Fruit fly (Drosophila melanogaster) whole organism, embryonic: ENCODE results near the gene teq.

Experiments
- Abd-B ChIP-seq: fragments of 200-800 bp; sonication (Bioruptor generic); optimal IDR thresholded peaks from 2 replicates; lab custom pipeline; 2018; ENCODE audit warnings: missing biosample characterization, mild to moderate bottlenecking, missing genetic modification characterization, moderate library complexity
- Atf3 ChIP-seq: fragments of 200-800 bp; sonication (Bioruptor generic); optimal IDR thresholded peaks from 3 replicates; lab custom pipeline; 2016; ENCODE audit warnings: missing biosample characterization, missing genetic modification characterization
- CG10959 ChIP-seq: fragments of 200-800 bp; sonication (Bioruptor generic); IDR thresholded peaks from 2 replicates; pipeline ENCODE4 v1.3.6; 2022; ENCODE audit warnings: missing biosample characterization, missing genetic modification characterization
- CG11456 ChIP-seq: fragments of 200-800 bp; sonication (Bioruptor generic); IDR thresholded peaks from 3 replicates; pipeline ENCODE4 v1.3.6; 2022; ENCODE audit warnings: missing biosample characterization, missing genetic modification characterization
- CG11695 ChIP-seq: fragments of 200-800 bp; sonication (Bioruptor generic); IDR thresholded peaks from 3 replicates; pipeline ENCODE4 v1.3.6; 2022; ENCODE audit warnings: missing biosample characterization, missing genetic modification characterization
- CG12071 ChIP-seq: fragments of 200-800 bp; sonication (Bioruptor generic); optimal IDR thresholded peaks from 3 replicates; lab custom pipeline; 2018; ENCODE audit warnings: missing biosample characterization, mild to moderate bottlenecking, missing genetic modification characterization
- CG13296 ChIP-seq: fragments of 200-800 bp; sonication (Bioruptor generic); optimal IDR thresholded peaks from 3 replicates; lab custom pipeline; 2018; ENCODE audit warnings: missing biosample characterization, mild to moderate bottlenecking, missing genetic modification characterization
- CG13424 ChIP-seq: fragments of 200-800 bp; sonication (Bioruptor generic); optimal IDR thresholded peaks from 2 replicates; lab custom pipeline; 2019; ENCODE audit warnings: missing biosample characterization, mild to moderate bottlenecking, missing genetic modification characterization, moderate library complexity
- CG14441 ChIP-seq: fragments of 200-800 bp; sonication (Bioruptor generic); IDR thresholded peaks from 2 replicates; pipeline ENCODE4 v1.3.6; 2022; ENCODE audit warnings: missing biosample characterization, missing genetic modification characterization
- CG15073 ChIP-seq: fragments of 200-800 bp; sonication (Bioruptor generic); optimal IDR thresholded peaks from 2 replicates; lab custom pipeline; 2016; ENCODE audit warnings: missing biosample characterization, missing genetic modification characterization
- CG15696 ChIP-seq: fragments of 200-800 bp; sonication (Bioruptor generic); optimal IDR thresholded peaks from 2 replicates; lab custom pipeline; 2019; ENCODE audit warnings: missing biosample characterization, mild to moderate bottlenecking, missing genetic modification characterization, moderate library complexity
- CG17186 ChIP-seq: fragments of 200-800 bp; sonication (Bioruptor generic); optimal IDR thresholded peaks from 3 replicates; lab custom pipeline; 2017; ENCODE audit warnings: missing biosample characterization, missing genetic modification reagents, missing genetic modification characterization
- CG17328 ChIP-seq: fragments of 200-800 bp; sonication (Bioruptor generic); IDR thresholded peaks from 2 replicates; pipeline ENCODE4 v1.3.6; 2022; ENCODE audit warnings: missing biosample characterization, missing genetic modification characterization
- CG18599 ChIP-seq: fragments of 200-800 bp; sonication (Bioruptor generic); optimal IDR thresholded peaks from 3 replicates; lab custom pipeline; 2017; ENCODE audit warnings: missing biosample characterization, missing genetic modification characterization, mild to moderate bottlenecking, moderate library complexity, missing genetic modification reagents
- CG2889 ChIP-seq: fragments of 200-800 bp; sonication (Bioruptor generic); IDR thresholded peaks from 3 replicates; pipeline ENCODE4 v1.3.6; 2022; ENCODE audit warnings: missing biosample characterization, missing genetic modification characterization
- CG3847 ChIP-seq: fragments of 200-800 bp; sonication (Bioruptor generic); IDR thresholded peaks from 2 replicates; pipeline ENCODE4 v1.3.6; 2022; ENCODE audit warnings: missing biosample characterization, missing genetic modification characterization
- CG43689 ChIP-seq: fragments of 200-800 bp; sonication (Bioruptor generic); IDR thresholded peaks from 2 replicates; pipeline ENCODE4 v1.3.6; 2022; ENCODE audit warnings: missing biosample characterization, missing genetic modification characterization
- CG8089 ChIP-seq: fragments of 200-800 bp; sonication (Bioruptor generic); optimal IDR thresholded peaks from 3 replicates; lab custom pipeline; 2016; ENCODE audit warnings: missing biosample characterization, missing genetic modification characterization
- CG8478 ChIP-seq: fragments of >200 bp; optimal IDR thresholded peaks from 2 replicates; lab custom pipeline; 2018
- CG8924 ChIP-seq: fragments of 200-800 bp; optimal IDR thresholded peaks from 3 replicates; lab custom pipeline; 2019; ENCODE audit warnings: missing biosample characterization, mild to moderate bottlenecking, missing genetic modification characterization, moderate library complexity
- CG8944 ChIP-seq: fragments of 200-800 bp; sonication (Bioruptor generic); optimal IDR thresholded peaks from 3 replicates; lab custom pipeline; 2016; ENCODE audit warnings: missing biosample characterization, missing genetic modification characterization
- CTCF ChIP-seq: fragments of 200-800 bp; sonication (Bioruptor generic); optimal IDR thresholded peaks from 2 replicates; lab custom pipeline; 2017; ENCODE audit warnings: missing biosample characterization, mild to moderate bottlenecking, missing genetic modification characterization, moderate library complexity
- D19A ChIP-seq: fragments of 200-800 bp; optimal IDR thresholded peaks from 3 replicates; lab custom pipeline; 2019; ENCODE audit warnings: missing biosample characterization, mild to moderate bottlenecking, missing genetic modification characterization, moderate library complexity
- Deaf1 ChIP-seq: fragments of 200-800 bp; optimal IDR thresholded peaks from 3 replicates; lab custom pipeline; 2019; ENCODE audit warnings: missing biosample characterization, mild to moderate bottlenecking, missing genetic modification characterization, moderate library complexity
- GATAe ChIP-seq: fragments of 200-800 bp; sonication (Bioruptor generic); conservative IDR thresholded peaks from 2 replicates; pipeline ENCODE4 v1.3.6; 2022; ENCODE audit warnings: missing biosample characterization, missing genetic modification characterization
- MTF-1 ChIP-seq: fragments of 200-800 bp; sonication (Bioruptor generic); optimal IDR thresholded peaks from 2 replicates; lab custom pipeline; 2018; ENCODE audit warnings: missing biosample characterization, mild to moderate bottlenecking, missing genetic modification characterization, borderline replicate concordance
- Myb ChIP-seq: fragments of 200-800 bp; sonication (Bioruptor generic); optimal IDR thresholded peaks from 2 replicates; lab custom pipeline; 2016; ENCODE audit warnings: missing biosample characterization, missing genetic modification characterization
- NC2β ChIP-seq: fragments of 200-800 bp; sonication (Bioruptor generic); optimal IDR thresholded peaks from 2 replicates; lab custom pipeline; 2016; ENCODE audit warnings: missing biosample characterization, missing genetic modification characterization
- crol ChIP-seq: fragments of 200-800 bp; sonication (Bioruptor generic); IDR thresholded peaks from 2 replicates; pipeline ENCODE4 v1.3.6; 2022; ENCODE audit warnings: missing biosample characterization, missing genetic modification characterization
- dan ChIP-seq: fragments of 200-800 bp; sonication (Bioruptor generic); IDR thresholded peaks from 2 replicates; pipeline ENCODE4 v1.3.6; 2022; ENCODE audit warnings: missing biosample characterization, missing genetic modification characterization
- dati ChIP-seq: fragments of 200-800 bp; sonication (Bioruptor generic); IDR thresholded peaks from 2 replicates; pipeline ENCODE4 v1.3.6; 2022; ENCODE audit warnings: missing biosample characterization, missing genetic modification characterization
- fd96Cb ChIP-seq: fragments of 200-800 bp; sonication (Bioruptor generic); optimal IDR thresholded peaks from 2 replicates; lab custom pipeline; 2018; ENCODE audit warnings: missing biosample characterization, mild to moderate bottlenecking, missing genetic modification characterization, moderate library complexity
- gcm ChIP-seq: fragments of 200-800 bp; sonication (Bioruptor generic); optimal IDR thresholded peaks from 2 replicates; lab custom pipeline; 2019; ENCODE audit warnings: missing biosample characterization, mild to moderate bottlenecking, missing genetic modification characterization, moderate library complexity
- grn ChIP-seq: fragments of 200-800 bp; sonication (Bioruptor generic); optimal IDR thresholded peaks from 3 replicates; lab custom pipeline; 2017; ENCODE audit warnings: missing biosample characterization, missing genetic modification characterization
- hkb ChIP-seq, 2 experiments: fragments of 200-800 bp in 1 of 2; fragments of >200 bp in 1 of 2; sonication (Bioruptor generic) in 1 of 2; IDR thresholded peaks in 1 of 2; optimal IDR thresholded peaks in 1 of 2; 2 replicates each; pipeline versions ENCODE4 v1.3.6 to Lab custom; 2017 to 2022; ENCODE audit warnings: missing biosample characterization in 1 of 2, missing genetic modification characterization in 1 of 2
- lov ChIP-seq, 2 experiments: fragments of 200-800 bp in 1 of 2; fragments of >200 bp in 1 of 2; sonication (Bioruptor generic) in 1 of 2; IDR thresholded peaks in 1 of 2; optimal IDR thresholded peaks in 1 of 2; 2 replicates in 1 of 2; 3 replicates in 1 of 2; pipeline versions ENCODE4 v1.3.6 to Lab custom; 2017 to 2022; ENCODE audit warnings: missing biosample characterization in 1 of 2, missing genetic modification characterization in 1 of 2
- mam ChIP-seq: fragments of 200-800 bp; sonication (Bioruptor generic); optimal IDR thresholded peaks from 3 replicates; lab custom pipeline; 2016; ENCODE audit warnings: missing biosample characterization, missing genetic modification characterization
- mirr ChIP-seq: fragments of 200-800 bp; sonication (Bioruptor generic); optimal IDR thresholded peaks from 3 replicates; lab custom pipeline; 2018; ENCODE audit warnings: missing biosample characterization, mild to moderate bottlenecking, missing genetic modification characterization
- nmo ChIP-seq: fragments of 200-800 bp; sonication (Bioruptor generic); optimal IDR thresholded peaks from 2 replicates; lab custom pipeline; 2018; ENCODE audit warnings: missing biosample characterization, mild to moderate bottlenecking, missing genetic modification characterization, moderate library complexity
- pho ChIP-seq: fragments of 200-800 bp; sonication (Bioruptor generic); optimal IDR thresholded peaks from 2 replicates; lab custom pipeline; 2016; ENCODE audit warnings: missing biosample characterization, missing genetic modification characterization
- seq ChIP-seq: fragments of 200-800 bp; sonication (Bioruptor generic); IDR thresholded peaks from 2 replicates; pipeline ENCODE4 v1.3.6; 2022; ENCODE audit warnings: missing biosample characterization, missing genetic modification characterization
- slou ChIP-seq: fragments of 200-800 bp; sonication (Bioruptor generic); optimal IDR thresholded peaks from 3 replicates; lab custom pipeline; 2016; ENCODE audit warnings: missing biosample characterization, missing genetic modification characterization
- sqz ChIP-seq: fragments of 200-800 bp; sonication (Bioruptor generic); optimal IDR thresholded peaks from 3 replicates; lab custom pipeline; 2018; ENCODE audit warnings: missing biosample characterization, mild to moderate bottlenecking, missing genetic modification characterization
- stc ChIP-seq: fragments of 200-800 bp; sonication (Bioruptor generic); IDR thresholded peaks from 2 replicates; pipeline ENCODE4 v1.3.6; 2022; ENCODE audit warnings: missing biosample characterization, missing genetic modification characterization
- sug ChIP-seq: fragments of 200-800 bp; optimal IDR thresholded peaks from 2 replicates; lab custom pipeline; 2019; ENCODE audit warnings: missing biosample characterization, mild to moderate bottlenecking, missing genetic modification characterization, moderate library complexity
- trem ChIP-seq: fragments of 200-800 bp; optimal IDR thresholded peaks from 3 replicates; lab custom pipeline; 2019; ENCODE audit warnings: missing biosample characterization, mild to moderate bottlenecking, missing genetic modification characterization, moderate library complexity
- tx ChIP-seq: fragments of 200-800 bp; sonication (Bioruptor generic); optimal IDR thresholded peaks from 2 replicates; lab custom pipeline; 2016; ENCODE audit warnings: missing biosample characterization, missing genetic modification characterization
- usp ChIP-seq: fragments of >200 bp; optimal IDR thresholded peaks from 2 replicates; lab custom pipeline; 2017; ENCODE audit warnings: missing biosample characterization, missing genetic modification characterization
- vfl ChIP-seq: fragments of 200-800 bp; sonication (Bioruptor generic); optimal IDR thresholded peaks from 2 replicates; lab custom pipeline; 2016; ENCODE audit warnings: missing biosample characterization, missing genetic modification characterization
- z ChIP-seq: fragments of 200-800 bp; sonication (Bioruptor generic); IDR thresholded peaks from 3 replicates; pipeline ENCODE4 v1.3.6; 2022; ENCODE audit warnings: missing biosample characterization, missing genetic modification characterization

Gene teq

DNA sequence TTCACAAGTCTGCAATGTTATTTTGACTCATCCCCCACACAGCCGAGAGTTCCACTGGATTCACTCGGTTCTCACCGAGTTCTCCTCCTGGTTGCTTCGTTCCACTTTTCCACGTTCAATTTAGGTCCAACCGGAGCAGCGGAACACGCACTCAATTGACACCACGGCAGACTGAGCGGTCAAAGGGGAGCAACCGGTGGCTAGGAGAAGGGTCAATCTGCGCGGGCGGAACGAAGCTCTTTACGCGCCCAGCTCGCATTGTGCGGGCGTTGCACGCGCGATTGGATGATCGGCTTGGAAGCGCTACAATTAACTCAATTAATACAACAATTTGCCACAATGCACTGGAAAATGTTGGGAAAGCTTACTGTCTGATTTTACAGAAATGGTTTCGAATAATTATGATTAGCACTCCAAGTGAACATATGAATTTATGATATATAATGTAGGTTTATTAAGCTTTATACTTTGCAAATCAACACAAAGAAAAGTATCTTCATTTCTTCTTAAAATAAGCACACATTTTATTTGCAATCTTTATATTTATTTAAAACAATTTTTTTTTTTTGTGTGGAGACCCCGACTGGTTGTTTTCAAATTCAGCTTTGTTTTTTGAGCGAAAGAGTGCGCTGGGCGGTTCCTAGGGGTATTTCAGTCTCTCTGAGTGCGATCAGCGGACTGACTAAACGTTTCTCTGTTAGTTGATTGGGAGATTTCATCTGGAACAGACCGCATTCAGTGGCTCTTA lies 18.1 kb downstream of the teq start, which contains the start of gene CG32032 (continued):
- TF ChIP-seq hkb (optimal IDR thresholded peaks at IDR 0.05; lab: Kevin White, UChicago) (no peak), hkb (GFP tag; IDR thresholded peaks at IDR 0.05; lab: Robert Waterston, UW) (0 out of 2 replicates have a peak, but pooled peaks have one; percentile 8), CG3847 (no peak), D19A (no peak), z (GFP tag; lab: Robert Waterston, UW) (peak; percentile 68), CG15696 (tag; lab: Kevin White, UChicago) (no peak), CG14441 (GFP tag; lab: Robert Waterston, UW) (no peak), crol (GFP tag; lab: Robert Waterston, UW) (0 out of 2 replicates have a peak, but pooled peaks have one; percentile 25), CG8924 (peak; percentile 10), CG15073 (GFP tag; lab: Kevin White, UChicago) (no peak), vfl (no peak), CG10959 (0 out of 2 replicates have a peak, but pooled peaks have one; percentile 12), gcm (GFP tag; lab: Kevin White, UChicago) (peak; percentile 53), Abd-B (GFP tag; lab: Kevin White, UChicago) (peak; percentile 9), fd96Cb (tag; lab: Kevin White, UChicago) (peak; percentile 2), CG18599 (GFP tag; lab: Kevin White, UChicago) (peak; percentile 59), CG11695 (GFP tag; lab: Robert Waterston, UW) (0 out of 3 replicates have a peak, but pooled peaks have one; percentile 6), CG43689 (GFP tag; lab: Robert Waterston, UW) (no peak), grn (GFP tag; lab: Kevin White, UChicago) (no peak), nmo (peak; percentile 10), CG17186 (no peak), CG8478 (lab: Kevin White, UChicago) (no peak), stc (GFP tag; lab: Robert Waterston, UW) (no peak), pho (no peak)

DNA sequence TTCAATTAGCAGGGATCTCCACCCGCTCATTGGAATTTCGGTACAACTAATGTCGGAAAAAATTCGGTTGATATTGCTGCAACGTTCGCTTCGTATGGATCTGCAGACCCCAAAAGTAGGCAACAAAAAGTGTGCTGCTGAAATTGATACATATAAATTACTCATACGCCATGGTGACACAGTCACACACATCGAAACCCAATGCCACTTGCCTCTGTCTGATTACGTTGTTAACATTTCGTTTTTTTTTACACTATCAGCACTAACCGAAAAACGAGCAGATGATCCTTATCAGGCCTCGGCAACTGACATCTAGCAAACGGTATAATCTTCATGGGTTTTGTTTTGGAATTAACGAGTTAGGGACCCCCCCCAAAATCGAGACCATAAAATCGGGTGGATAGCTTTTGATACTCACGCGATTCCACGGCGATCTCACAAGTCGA lies 20.6 kb downstream of the teq start:
- TF ChIP-seq CTCF (GFP tag; lab: Kevin White, UChicago), result peak; percentile 61
- TF ChIP-seq CG17328 (GFP tag; lab: Robert Waterston, UW), result no peak
- no peak for TF ChIP-seq MTF-1 (GFP tag; lab: Kevin White, UChicago)
- no peak for TF ChIP-seq D19A
- peak; percentile 36 for TF ChIP-seq CG12071
- TF ChIP-seq Deaf1 (tag; lab: Kevin White, UChicago), result peak; percentile 7
- TF ChIP-seq CG13424 (tag; lab: Kevin White, UChicago), result no peak
- TF ChIP-seq CG11456 (GFP tag; lab: Robert Waterston, UW), result no peak
- TF ChIP-seq hkb (optimal IDR thresholded peaks at IDR 0.05; lab: Kevin White, UChicago), result no peak
- TF ChIP-seq hkb (GFP tag; IDR thresholded peaks at IDR 0.05; lab: Robert Waterston, UW), result 0 out of 2 replicates have a peak, but pooled peaks have one; percentile 15
- peak; percentile 57 for TF ChIP-seq GATAe (GFP tag; lab: Robert Waterston, UW)
- peak; percentile 76 for TF ChIP-seq sqz (GFP tag; lab: Kevin White, UChicago)
- TF ChIP-seq lov (optimal IDR thresholded peaks at IDR 0.05; lab: Kevin White, UChicago), result no peak
- no peak for TF ChIP-seq lov (GFP tag; IDR thresholded peaks at IDR 0.05; lab: Robert Waterston, UW)
- TF ChIP-seq usp (GFP tag; lab: Kevin White, UChicago), result no peak
- TF ChIP-seq tx (GFP tag; lab: Kevin White, UChicago), result no peak
- no peak for TF ChIP-seq CG8944 (GFP tag; lab: Kevin White, UChicago)
- TF ChIP-seq seq, result no peak
- TF ChIP-seq trem (tag; lab: Kevin White, UChicago), result no peak
- TF ChIP-seq dati, result no peak
- peak; percentile 38 for TF ChIP-seq CG13296
- peak; percentile 95 for TF ChIP-seq mirr
- no peak for TF ChIP-seq Atf3 (GFP tag; lab: Kevin White, UChicago)
- TF ChIP-seq mam (GFP tag; lab: Kevin White, UChicago), result no peak
- peak; percentile 71 for TF ChIP-seq Myb
- no peak for TF ChIP-seq slou (GFP tag; lab: Kevin White, UChicago)
- no peak for TF ChIP-seq NC2β (GFP tag; lab: Kevin White, UChicago)
- no peak for TF ChIP-seq dan
- no peak for TF ChIP-seq CG8089 (GFP tag; lab: Kevin White, UChicago)
- peak; percentile 33 for TF ChIP-seq sug (tag; lab: Kevin White, UChicago)
- no peak for TF ChIP-seq CG2889 (GFP tag; lab: Robert Waterston, UW)
